Fruit fly (Drosophila melanogaster) whole organism, embryonic: Measurements from ENCODE around the gene mora.

Experiments used
- Atf6 ChIP-seq: fragments of 200-800 bp; sonication (Bioruptor generic); IDR thresholded peaks from 2 replicates; pipeline ENCODE4 v1.3.6; 2022; ENCODE audit warnings: missing biosample characterization, missing genetic modification characterization
- BEAF-32 ChIP-seq: fragments of 200-800 bp; sonication (Bioruptor generic); optimal IDR thresholded peaks from 3 replicates; lab custom pipeline; 2017; ENCODE audit warnings: missing biosample characterization, missing genetic modification characterization, mild to moderate bottlenecking, moderate library complexity, missing genetic modification reagents
- CG10959 ChIP-seq: fragments of 200-800 bp; sonication (Bioruptor generic); IDR thresholded peaks from 2 replicates; pipeline ENCODE4 v1.3.6; 2022; ENCODE audit warnings: missing biosample characterization, missing genetic modification characterization
- CG11398 ChIP-seq: fragments of 200-800 bp; sonication (Bioruptor generic); optimal IDR thresholded peaks from 2 replicates; lab custom pipeline; 2016; ENCODE audit warnings: missing biosample characterization, missing genetic modification characterization
- CG12299 ChIP-seq: fragments of 200-800 bp; sonication (Bioruptor generic); optimal IDR thresholded peaks from 2 replicates; lab custom pipeline; 2018; ENCODE audit warnings: missing biosample characterization, mild to moderate bottlenecking, missing genetic modification characterization
- CG12391 ChIP-seq: fragments of 200-800 bp; sonication (Bioruptor generic); optimal IDR thresholded peaks from 3 replicates; lab custom pipeline; 2018; ENCODE audit warnings: missing biosample characterization, mild to moderate bottlenecking, missing genetic modification characterization, moderate library complexity
- CG13296 ChIP-seq: fragments of 200-800 bp; sonication (Bioruptor generic); optimal IDR thresholded peaks from 3 replicates; lab custom pipeline; 2018; ENCODE audit warnings: missing biosample characterization, mild to moderate bottlenecking, missing genetic modification characterization
- CG13424 ChIP-seq: fragments of 200-800 bp; sonication (Bioruptor generic); optimal IDR thresholded peaks from 2 replicates; lab custom pipeline; 2019; ENCODE audit warnings: missing biosample characterization, mild to moderate bottlenecking, missing genetic modification characterization, moderate library complexity
- CG14667 ChIP-seq: fragments of 200-800 bp; sonication (Bioruptor generic); IDR thresholded peaks from 2 replicates; pipeline ENCODE4 v1.3.6; 2022; ENCODE audit warnings: missing biosample characterization, missing genetic modification characterization
- CG1647 ChIP-seq: fragments of 200-800 bp; sonication (Bioruptor generic); optimal IDR thresholded peaks from 3 replicates; lab custom pipeline; 2016; ENCODE audit warnings: missing biosample characterization, missing genetic modification characterization
- CG17802 ChIP-seq: fragments of 200-800 bp; sonication (Bioruptor generic); optimal IDR thresholded peaks from 2 replicates; lab custom pipeline; 2018; ENCODE audit warnings: missing biosample characterization, mild to moderate bottlenecking, missing genetic modification characterization, moderate library complexity
- CG3847 ChIP-seq: fragments of 200-800 bp; sonication (Bioruptor generic); IDR thresholded peaks from 2 replicates; pipeline ENCODE4 v1.3.6; 2022; ENCODE audit warnings: missing biosample characterization, missing genetic modification characterization
- CG4360 ChIP-seq: fragments of 200-800 bp; sonication (Bioruptor generic); IDR thresholded peaks from 2 replicates; pipeline ENCODE4 v1.3.6; 2022; ENCODE audit warnings: missing biosample characterization, missing genetic modification characterization
- CG6765 ChIP-seq: fragments of 200-800 bp; sonication (Bioruptor generic); optimal IDR thresholded peaks from 3 replicates; lab custom pipeline; 2017; ENCODE audit warnings: missing biosample characterization, mild to moderate bottlenecking, missing genetic modification characterization
- CG9876 ChIP-seq: fragments of 200-800 bp; sonication (Bioruptor generic); optimal IDR thresholded peaks from 2 replicates; lab custom pipeline; 2016; ENCODE audit warnings: missing biosample characterization, missing genetic modification characterization
- Dad ChIP-seq: fragments of 200-800 bp; sonication (Bioruptor generic); optimal IDR thresholded peaks from 3 replicates; lab custom pipeline; 2016; ENCODE audit warnings: missing biosample characterization, missing genetic modification characterization
- Fer3 ChIP-seq: fragments of 200-800 bp; sonication (Bioruptor generic); optimal IDR thresholded peaks from 2 replicates; lab custom pipeline; 2018; ENCODE audit warnings: missing biosample characterization, mild to moderate bottlenecking, missing genetic modification characterization, moderate library complexity
- Hr51 ChIP-seq, 2 experiments: fragments of 200-800 bp; sonication (Bioruptor generic); optimal IDR thresholded peaks; 2 replicates in 1 of 2; 3 replicates in 1 of 2; lab custom pipeline; 2016 to 2018; ENCODE audit warnings: missing biosample characterization in 2 of 2, missing genetic modification characterization in 2 of 2, mild to moderate bottlenecking in 1 of 2, moderate library complexity in 1 of 2
- MTF-1 ChIP-seq: fragments of 200-800 bp; sonication (Bioruptor generic); optimal IDR thresholded peaks from 2 replicates; lab custom pipeline; 2018; ENCODE audit warnings: missing biosample characterization, mild to moderate bottlenecking, missing genetic modification characterization, borderline replicate concordance
- Sox100B ChIP-seq: fragments of 200-800 bp; sonication (Bioruptor generic); optimal IDR thresholded peaks from 3 replicates; lab custom pipeline; 2018; ENCODE audit warnings: missing biosample characterization, mild to moderate bottlenecking, missing genetic modification characterization
- Sox102F ChIP-seq: fragments of 200-800 bp; sonication (Bioruptor generic); optimal IDR thresholded peaks from 2 replicates; lab custom pipeline; 2018; ENCODE audit warnings: missing biosample characterization, mild to moderate bottlenecking, missing genetic modification characterization, moderate library complexity
- Spps ChIP-seq: fragments of 200-800 bp; sonication (Bioruptor generic); optimal IDR thresholded peaks from 2 replicates; lab custom pipeline; 2018; ENCODE audit warnings: missing biosample characterization, mild to moderate bottlenecking, missing genetic modification characterization
- Tbp ChIP-seq: fragments of >200 bp; optimal IDR thresholded peaks from 2 replicates; lab custom pipeline; 2018; ENCODE audit warnings: missing biosample characterization, missing genetic modification characterization
- ab ChIP-seq: fragments of 200-800 bp; sonication (Bioruptor generic); optimal IDR thresholded peaks from 2 replicates; lab custom pipeline; 2016; ENCODE audit warnings: missing biosample characterization, missing genetic modification characterization
- amos ChIP-seq: fragments of 200-800 bp; sonication (Bioruptor generic); IDR thresholded peaks from 2 replicates; pipeline ENCODE4 v1.3.6; 2022; ENCODE audit warnings: missing biosample characterization, missing genetic modification characterization; ENCODE audit not compliant: partially characterized antibody
- bbx ChIP-seq: fragments of 200-800 bp; sonication (Bioruptor generic); IDR thresholded peaks from 2 replicates; pipeline ENCODE4 v1.3.6; 2022; ENCODE audit warnings: missing biosample characterization, missing genetic modification characterization; ENCODE audit not compliant: partially characterized antibody
- bsh ChIP-seq, 2 experiments: fragments of 200-800 bp; sonication (Bioruptor generic); optimal IDR thresholded peaks; 2 replicates each; lab custom pipeline; 2017 to 2018; ENCODE audit warnings: mild to moderate bottlenecking in 2 of 2, missing biosample characterization in 2 of 2, missing genetic modification characterization in 2 of 2, moderate library complexity in 1 of 2
- cg ChIP-seq: fragments of 200-800 bp; sonication (Bioruptor generic); optimal IDR thresholded peaks from 3 replicates; lab custom pipeline; 2019; ENCODE audit warnings: missing biosample characterization, mild to moderate bottlenecking, missing genetic modification characterization, moderate library complexity
- fd102C ChIP-seq: fragments of 200-800 bp; sonication (Bioruptor generic); optimal IDR thresholded peaks from 2 replicates; lab custom pipeline; 2018; ENCODE audit warnings: missing biosample characterization, mild to moderate bottlenecking, missing genetic modification characterization, moderate library complexity
- fd64A ChIP-seq: fragments of 200-800 bp; sonication (Bioruptor generic); optimal IDR thresholded peaks from 3 replicates; lab custom pipeline; 2018; ENCODE audit warnings: missing biosample characterization, mild to moderate bottlenecking, missing genetic modification characterization
- gcm2 ChIP-seq: fragments of 200-800 bp; sonication (Bioruptor generic); optimal IDR thresholded peaks from 2 replicates; lab custom pipeline; 2016; ENCODE audit warnings: missing biosample characterization, missing genetic modification characterization
- gem ChIP-seq: fragments of 200-800 bp; sonication (Bioruptor generic); optimal IDR thresholded peaks from 2 replicates; lab custom pipeline; 2019; ENCODE audit warnings: missing biosample characterization, mild to moderate bottlenecking, missing genetic modification characterization, moderate library complexity
- gro ChIP-seq: fragments of 200-800 bp; sonication (Bioruptor generic); optimal IDR thresholded peaks from 2 replicates; lab custom pipeline; 2016; ENCODE audit warnings: missing biosample characterization, missing genetic modification characterization
- hb ChIP-seq: fragments of 200-800 bp; sonication (Bioruptor generic); IDR thresholded peaks from 3 replicates; pipeline ENCODE4 v1.3.6; 2022; ENCODE audit warnings: missing biosample characterization, missing genetic modification characterization; ENCODE audit not compliant: partially characterized antibody
- jumu ChIP-seq: fragments of 200-800 bp; sonication (Bioruptor generic); optimal IDR thresholded peaks from 3 replicates; lab custom pipeline; 2016; ENCODE audit warnings: missing biosample characterization, missing genetic modification characterization
- kay ChIP-seq: fragments of 200-800 bp; sonication (Bioruptor generic); optimal IDR thresholded peaks from 2 replicates; lab custom pipeline; 2016; ENCODE audit warnings: missing biosample characterization, missing genetic modification characterization
- ken ChIP-seq: fragments of 200-800 bp; sonication (Bioruptor generic); IDR thresholded peaks from 3 replicates; pipeline ENCODE4 v1.3.6; 2022; ENCODE audit warnings: missing biosample characterization, missing genetic modification characterization
- lab ChIP-seq: fragments of 200-800 bp; sonication (Bioruptor generic); optimal IDR thresholded peaks from 3 replicates; lab custom pipeline; 2017; ENCODE audit warnings: missing biosample characterization, missing genetic modification characterization, mild to moderate bottlenecking, moderate library complexity, missing genetic modification reagents
- lola ChIP-seq, 3 experiments: fragments of >200 bp in 2 of 3; fragments of 200-800 bp in 1 of 3; sonication (Bioruptor generic) in 1 of 3; optimal IDR thresholded peaks; 2 replicates each; lab custom pipeline; 2017 to 2019; ENCODE audit warnings: missing biosample characterization in 3 of 3, missing genetic modification characterization in 3 of 3, mild to moderate bottlenecking in 1 of 3, moderate library complexity in 1 of 3
- pita ChIP-seq: fragments of 200-800 bp; sonication (Bioruptor generic); optimal IDR thresholded peaks from 2 replicates; lab custom pipeline; 2017; ENCODE audit warnings: missing biosample characterization, mild to moderate bottlenecking, missing genetic modification characterization
- run ChIP-seq: fragments of 200-800 bp; sonication (Bioruptor generic); optimal IDR thresholded peaks from 3 replicates; lab custom pipeline; 2018; ENCODE audit warnings: missing biosample characterization, mild to moderate bottlenecking, missing genetic modification characterization
- sc ChIP-seq, 3 experiments: fragments of >200 bp in 2 of 3; fragments of 200-800 bp in 1 of 3; sonication (Bioruptor generic) in 1 of 3; optimal IDR thresholded peaks; 2 replicates in 2 of 3; 3 replicates in 1 of 3; lab custom pipeline; 2017; ENCODE audit warnings: mild to moderate bottlenecking in 1 of 3, missing biosample characterization in 1 of 3, missing genetic modification characterization in 1 of 3, missing genetic modification reagents in 1 of 3
- seq ChIP-seq: fragments of 200-800 bp; sonication (Bioruptor generic); IDR thresholded peaks from 2 replicates; pipeline ENCODE4 v1.3.6; 2022; ENCODE audit warnings: missing biosample characterization, missing genetic modification characterization
- slp2 ChIP-seq: fragments of 200-800 bp; sonication (Bioruptor generic); optimal IDR thresholded peaks from 2 replicates; lab custom pipeline; 2016; ENCODE audit warnings: missing biosample characterization, missing genetic modification characterization
- sna ChIP-seq: fragments of 200-800 bp; sonication (Bioruptor generic); IDR thresholded peaks from 2 replicates; pipeline ENCODE4 v1.3.6; 2022; ENCODE audit warnings: missing biosample characterization, missing genetic modification characterization; ENCODE audit not compliant: partially characterized antibody
- sob ChIP-seq: fragments of 200-800 bp; sonication (Bioruptor generic); IDR thresholded peaks from 2 replicates; pipeline ENCODE4 v1.3.6; 2022; ENCODE audit warnings: missing biosample characterization, missing genetic modification characterization
- sqz ChIP-seq: fragments of 200-800 bp; sonication (Bioruptor generic); optimal IDR thresholded peaks from 3 replicates; lab custom pipeline; 2018; ENCODE audit warnings: missing biosample characterization, mild to moderate bottlenecking, missing genetic modification characterization
- sr ChIP-seq: fragments of 200-800 bp; sonication (Bioruptor generic); IDR thresholded peaks from 3 replicates; pipeline ENCODE4 v1.3.6; 2022; ENCODE audit warnings: missing biosample characterization, missing genetic modification characterization
- yki ChIP-seq: fragments of >200 bp; optimal IDR thresholded peaks from 3 replicates; lab custom pipeline; 2018
- zfh2 ChIP-seq: fragments of 200-800 bp; sonication (Bioruptor generic); optimal IDR thresholded peaks from 2 replicates; lab custom pipeline; 2016; ENCODE audit warnings: missing biosample characterization, missing genetic modification characterization

Gene mora

DNA sequence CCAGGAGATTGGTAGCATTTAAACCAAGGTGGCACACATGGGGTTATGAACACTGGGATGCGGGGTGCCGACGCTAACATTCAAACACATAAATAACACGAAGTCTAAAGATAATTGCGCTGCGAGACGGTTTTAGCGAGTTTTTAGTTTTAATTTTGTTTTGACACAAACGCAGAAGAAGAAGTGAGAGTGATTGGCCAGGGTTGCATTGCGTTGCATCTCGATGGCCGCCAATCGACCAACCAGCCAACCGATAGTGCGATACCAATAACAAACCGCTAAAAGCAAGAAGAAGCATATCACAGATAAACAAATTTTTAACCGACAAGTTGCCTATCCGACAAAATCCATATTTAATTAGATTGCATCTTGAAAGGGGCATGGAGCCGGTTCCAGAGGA, 40.6 kb downstream of the mora start, which contains the start of the genes Spps and CG13609 (continued):
- peak; percentile 47; the same call in 1 of the 2 replicates for TF ChIP-seq sob (GFP tag; lab: Robert Waterston, UW)
- no peak for TF ChIP-seq Sox102F (GFP tag; lab: Kevin White, UChicago)
- TF ChIP-seq seq: no peak
- TF ChIP-seq sc (optimal IDR thresholded peaks at IDR 0.05; lab: Kevin White, UChicago): no peak
- no peak for TF ChIP-seq sc (GFP tag; optimal IDR thresholded peaks at IDR 0.05; lab: Kevin White, UChicago)
- TF ChIP-seq cg (GFP tag; lab: Kevin White, UChicago): no peak
- no peak for TF ChIP-seq CG14667 (GFP tag; lab: Robert Waterston, UW)
- TF ChIP-seq CG11398 (GFP tag; lab: Kevin White, UChicago): no peak
- no peak for TF ChIP-seq slp2 (GFP tag; lab: Kevin White, UChicago)
- TF ChIP-seq Tbp (GFP tag; lab: Kevin White, UChicago): no peak
- peak in 1 of 2 experiments; percentile 13 for TF ChIP-seq bsh (GFP tag; optimal IDR thresholded peaks at IDR 0.05; lab: Kevin White, UChicago)
- no peak for TF ChIP-seq gcm2 (GFP tag; lab: Kevin White, UChicago)
- peak; percentile 47 for TF ChIP-seq CG3847 (GFP tag; lab: Robert Waterston, UW)
- no peak for TF ChIP-seq Fer3
- peak; percentile 98 for TF ChIP-seq bbx (GFP tag; lab: Robert Waterston, UW)
- TF ChIP-seq Hr51 (GFP tag; optimal IDR thresholded peaks at IDR 0.05; lab: Kevin White, UChicago): no peak
- TF ChIP-seq CG13424: no peak
- TF ChIP-seq kay (GFP tag; lab: Kevin White, UChicago): no peak
- peak; percentile 31 for TF ChIP-seq CG12391 (tag; lab: Kevin White, UChicago)
- no peak for TF ChIP-seq CG1647 (GFP tag; lab: Kevin White, UChicago)
- no peak for TF ChIP-seq sqz (GFP tag; lab: Kevin White, UChicago)
- TF ChIP-seq ab: no peak
- no peak for TF ChIP-seq fd102C (GFP tag; lab: Kevin White, UChicago)
- TF ChIP-seq CG6765: no peak
- no peak for TF ChIP-seq CG17802
- TF ChIP-seq yki (lab: Kevin White, UChicago): no peak
- TF ChIP-seq gro (GFP tag; lab: Kevin White, UChicago): peak; percentile 44
- TF ChIP-seq CG9876 (GFP tag; lab: Kevin White, UChicago): no peak
- TF ChIP-seq hb (GFP tag; lab: Robert Waterston, UW): peak; percentile 95
- TF ChIP-seq Spps: peak; percentile 52
- peak; percentile 96 for TF ChIP-seq amos (GFP tag; lab: Robert Waterston, UW)
- TF ChIP-seq MTF-1 (GFP tag; lab: Kevin White, UChicago): no peak
- TF ChIP-seq pita (GFP tag; lab: Kevin White, UChicago): no peak
- no peak for TF ChIP-seq lola (GFP tag; optimal IDR thresholded peaks at IDR 0.05; lab: Kevin White, UChicago)
- TF ChIP-seq CG4360 (GFP tag; lab: Robert Waterston, UW): no peak
- no peak for TF ChIP-seq Sox100B (GFP tag; lab: Kevin White, UChicago)
- no peak for TF ChIP-seq CG13296 (GFP tag; lab: Kevin White, UChicago)
- no peak for TF ChIP-seq fd64A
- peak; percentile 19 for TF ChIP-seq zfh2 (GFP tag; lab: Kevin White, UChicago)
- no peak for TF ChIP-seq ken (GFP tag; lab: Robert Waterston, UW)
- peak; percentile 92 for TF ChIP-seq sna (GFP tag; lab: Robert Waterston, UW)
- TF ChIP-seq Dad: no peak
- no peak for TF ChIP-seq run
- TF ChIP-seq CG10959 (GFP tag; lab: Robert Waterston, UW): no peak
- no peak for TF ChIP-seq Atf6 (GFP tag; lab: Robert Waterston, UW)
- TF ChIP-seq BEAF-32 (GFP tag; lab: Kevin White, UChicago): peak; percentile 92
- TF ChIP-seq sr: peak; percentile 9; the same call in 1 of the 3 replicates
- TF ChIP-seq jumu (GFP tag; lab: Kevin White, UChicago): no peak
- no peak for TF ChIP-seq lab
- no peak for TF ChIP-seq CG12299
- TF ChIP-seq gem (tag; lab: Kevin White, UChicago): no peak
